Fruit fly (Drosophila melanogaster): Measurements from ENCODE around the gene Ten-a.

The Ten-a gene

dm6 chrX:12104219-12104618 lies 60.7 kb downstream of the Ten-a start:
- TF ChIP-seq Sin3A (optimal IDR thresholded peaks at IDR 0.05), result no peak
- no peak for TF ChIP-seq h (optimal IDR thresholded peaks at IDR 0.05)
- TF ChIP-seq insv (optimal IDR thresholded peaks at IDR 0.05), result no peak
- no peak for TF ChIP-seq psq (optimal IDR thresholded peaks at IDR 0.05)
- TF ChIP-seq Myc (optimal IDR thresholded peaks at IDR 0.05), result no peak
- TF ChIP-seq ttk (optimal IDR thresholded peaks at IDR 0.05), result no peak

- TF ChIP-seq Myc (optimal IDR thresholded peaks at IDR 0.05) (no peak), psq (optimal IDR thresholded peaks at IDR 0.05) (no peak), insv (optimal IDR thresholded peaks at IDR 0.05) (no peak), Sin3A (optimal IDR thresholded peaks at IDR 0.05) (no peak), ttk (optimal IDR thresholded peaks at IDR 0.05) (no peak), h (optimal IDR thresholded peaks at IDR 0.05) (no peak)
Measured at dm6 chrX:12106900-12107299, 63.4 kb downstream of the Ten-a start, which contains the start of gene CG2750. Gene CG2750 (plus strand): TSS chrX:12107200.

dm6 chrX:12119349-12119748 lies 75.9 kb downstream of the Ten-a start:
- TF ChIP-seq ttk (optimal IDR thresholded peaks at IDR 0.05) (no peak), psq (optimal IDR thresholded peaks at IDR 0.05) (no peak), Sin3A (optimal IDR thresholded peaks at IDR 0.05) (no peak), h (optimal IDR thresholded peaks at IDR 0.05) (no peak), Myc (optimal IDR thresholded peaks at IDR 0.05) (no peak), insv (optimal IDR thresholded peaks at IDR 0.05) (no peak)

- TF ChIP-seq psq (optimal IDR thresholded peaks at IDR 0.05), result no peak
- TF ChIP-seq ttk (optimal IDR thresholded peaks at IDR 0.05), result no peak
- no peak for TF ChIP-seq h (optimal IDR thresholded peaks at IDR 0.05)
- TF ChIP-seq Myc (optimal IDR thresholded peaks at IDR 0.05), result no peak
- no peak for TF ChIP-seq Sin3A (optimal IDR thresholded peaks at IDR 0.05)
- no peak for TF ChIP-seq insv (optimal IDR thresholded peaks at IDR 0.05)
Measured at dm6 chrX:12128045-12128444, 84.5 kb downstream of the Ten-a start.

- TF ChIP-seq Myc (optimal IDR thresholded peaks at IDR 0.05) (no peak), Sin3A (optimal IDR thresholded peaks at IDR 0.05) (no peak)
Measured at dm6 chrX:12178526-12178925, 135.0 kb downstream of the Ten-a start, which contains the start of gene CG1924. Gene CG1924 (minus strand): TSS chrX:12178626.

dm6 chrX:12201905-12202623 lies 158.6 kb downstream of the Ten-a start:
- TF ChIP-seq Sin3A (optimal IDR thresholded peaks at IDR 0.05) (no peak), h (optimal IDR thresholded peaks at IDR 0.05) (no peak), psq (optimal IDR thresholded peaks at IDR 0.05) (no peak), Myc (optimal IDR thresholded peaks at IDR 0.05) (no peak), insv (optimal IDR thresholded peaks at IDR 0.05) (no peak), ttk (optimal IDR thresholded peaks at IDR 0.05) (no peak)

DNA sequence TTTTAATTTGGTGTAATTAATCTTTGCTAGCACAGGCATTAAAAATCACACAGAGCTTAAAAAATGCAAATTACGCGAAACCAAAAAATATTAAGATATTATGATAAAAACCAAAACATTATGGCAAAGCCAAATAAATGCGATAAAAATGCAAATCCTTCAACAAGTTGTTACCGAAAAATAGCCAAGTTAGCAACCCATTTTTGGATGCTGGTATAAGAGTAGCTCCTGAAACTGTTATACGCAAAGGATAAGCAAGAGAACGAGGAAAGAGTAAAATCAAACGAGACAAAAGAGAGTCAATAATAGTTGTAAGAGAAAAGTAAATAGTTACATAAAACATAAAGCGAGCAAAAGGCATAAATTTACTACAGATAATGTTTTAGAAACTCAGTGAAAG lies 159.3 kb downstream of the Ten-a start:
- no peak for TF ChIP-seq Sin3A (optimal IDR thresholded peaks at IDR 0.05)
- TF ChIP-seq psq (optimal IDR thresholded peaks at IDR 0.05), result no peak
- no peak for TF ChIP-seq Myc (optimal IDR thresholded peaks at IDR 0.05)
- no peak for TF ChIP-seq h (optimal IDR thresholded peaks at IDR 0.05)
- TF ChIP-seq insv (optimal IDR thresholded peaks at IDR 0.05), result no peak
- no peak for TF ChIP-seq ttk (optimal IDR thresholded peaks at IDR 0.05)

DNA sequence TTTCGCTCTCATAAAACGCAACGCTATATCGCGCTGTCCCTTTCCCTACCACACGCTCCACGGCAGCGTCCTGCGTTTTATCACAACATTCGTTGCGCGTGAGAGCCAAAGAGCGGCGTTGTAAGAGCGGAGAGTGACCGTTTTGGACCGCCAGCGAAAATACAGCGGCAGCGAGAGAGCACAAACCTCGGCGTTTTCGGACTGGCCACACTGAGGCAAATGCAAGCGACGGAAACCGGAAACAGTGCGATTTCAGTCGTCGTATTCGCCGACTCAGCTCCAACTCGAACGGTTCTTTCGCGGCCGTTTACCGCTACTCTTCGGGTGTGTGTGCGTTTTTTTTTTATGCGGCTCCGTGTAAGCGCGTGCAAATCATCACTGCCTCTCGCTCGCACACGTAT lies 160.1 kb downstream of the Ten-a start:
- no peak for TF ChIP-seq Sin3A (optimal IDR thresholded peaks at IDR 0.05)
- TF ChIP-seq h (optimal IDR thresholded peaks at IDR 0.05), result no peak

- TF ChIP-seq Sin3A (optimal IDR thresholded peaks at IDR 0.05), result no peak
- TF ChIP-seq psq (optimal IDR thresholded peaks at IDR 0.05), result no peak
- TF ChIP-seq insv (optimal IDR thresholded peaks at IDR 0.05), result no peak
- TF ChIP-seq ttk (optimal IDR thresholded peaks at IDR 0.05), result no peak
- no peak for TF ChIP-seq h (optimal IDR thresholded peaks at IDR 0.05)
- no peak for TF ChIP-seq Myc (optimal IDR thresholded peaks at IDR 0.05)
Measured at dm6 chrX:12206226-12206625, 162.7 kb downstream of the Ten-a start.

DNA sequence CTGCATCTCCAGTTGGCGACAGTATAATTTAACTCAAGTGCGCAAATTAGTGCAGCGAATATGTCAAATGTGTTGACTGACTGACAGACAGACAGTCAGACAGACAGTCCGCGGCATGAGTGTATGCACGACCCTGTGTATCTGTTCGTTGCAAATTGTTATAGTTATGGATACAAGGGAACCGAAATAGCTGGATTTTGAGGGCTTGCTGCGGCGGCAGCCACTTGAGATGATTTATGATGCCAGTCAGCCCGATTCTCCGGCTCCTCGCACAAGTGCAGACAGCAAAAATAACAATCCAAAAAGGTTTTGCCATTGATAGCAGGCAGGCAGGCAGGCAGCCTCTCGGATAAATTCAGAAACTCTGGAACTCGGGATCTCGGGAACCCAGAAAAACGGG lies 163.7 kb downstream of the Ten-a start:
- no peak for TF ChIP-seq h (optimal IDR thresholded peaks at IDR 0.05)
- no peak for TF ChIP-seq ttk (optimal IDR thresholded peaks at IDR 0.05)
- TF ChIP-seq Sin3A (optimal IDR thresholded peaks at IDR 0.05), result no peak
- TF ChIP-seq psq (optimal IDR thresholded peaks at IDR 0.05), result no peak
- no peak for TF ChIP-seq Myc (optimal IDR thresholded peaks at IDR 0.05)
- no peak for TF ChIP-seq insv (optimal IDR thresholded peaks at IDR 0.05)

dm6 chrX:12207595-12207994 lies 164.1 kb downstream of the Ten-a start:
- TF ChIP-seq ttk (optimal IDR thresholded peaks at IDR 0.05) (no peak), psq (optimal IDR thresholded peaks at IDR 0.05) (no peak), insv (optimal IDR thresholded peaks at IDR 0.05) (no peak)

- no peak for TF ChIP-seq psq (optimal IDR thresholded peaks at IDR 0.05)
- TF ChIP-seq ttk (optimal IDR thresholded peaks at IDR 0.05), result no peak
- TF ChIP-seq Sin3A (optimal IDR thresholded peaks at IDR 0.05), result no peak
- TF ChIP-seq insv (optimal IDR thresholded peaks at IDR 0.05), result no peak
Measured at dm6 chrX:12212766-12213165, 169.3 kb downstream of the Ten-a start.

DNA sequence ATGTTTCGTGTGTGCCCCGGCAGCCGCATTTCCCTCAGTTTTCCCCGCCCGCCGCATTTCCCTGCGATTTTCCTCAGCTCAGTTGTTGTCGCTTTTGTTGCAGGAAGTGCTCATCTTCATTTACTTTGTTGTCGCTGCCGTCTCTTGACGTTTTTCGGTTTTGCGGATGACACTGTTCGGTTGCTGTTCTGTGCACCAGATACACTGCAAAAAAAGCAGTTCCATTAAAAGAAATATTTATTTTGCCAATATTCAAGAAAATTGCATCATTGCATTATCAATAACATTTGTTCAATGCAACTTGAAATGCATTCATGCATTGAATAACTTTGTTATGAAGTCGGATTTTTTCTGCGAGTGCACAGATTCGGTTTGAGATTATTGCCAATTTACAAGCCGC lies 174.1 kb downstream of the Ten-a start:
- TF ChIP-seq ttk (optimal IDR thresholded peaks at IDR 0.05) (no peak), h (optimal IDR thresholded peaks at IDR 0.05) (no peak), psq (optimal IDR thresholded peaks at IDR 0.05) (no peak), insv (optimal IDR thresholded peaks at IDR 0.05) (no peak), Myc (optimal IDR thresholded peaks at IDR 0.05) (no peak), Sin3A (optimal IDR thresholded peaks at IDR 0.05) (no peak)

All from Kc167 (cell line).